Worm (Caenorhabditis elegans) whole organism, midembryonic: ENCODE results near the gene nxf-1.

Experiments used
- T22C8.4 ChIP-seq: fragments of 200-800 bp; sonication (Bioruptor generic); IDR thresholded peaks from 2 replicates; pipeline ENCODE4 v1.3.6; 2022; ENCODE audit warnings: missing genetic modification characterization, missing compliant biosample characterization
- cog-1 ChIP-seq: sonication (generic microtip); optimal IDR thresholded peaks from 2 replicates; lab custom pipeline; 2016; ENCODE audit warnings: missing genetic modification characterization, missing compliant biosample characterization
- flt-1 ChIP-seq: fragments of 200-800 bp; sonication (Bioruptor generic); IDR thresholded peaks from 2 replicates; pipeline ENCODE4 v1.3.6; 2022; ENCODE audit warnings: missing genetic modification characterization, missing compliant biosample characterization
- klf-2 ChIP-seq: fragments of 200-800 bp; sonication (Bioruptor generic); conservative IDR thresholded peaks from 2 replicates; pipeline ENCODE4 v1.3.6; 2022; ENCODE audit warnings: missing genetic modification reagents, missing genetic modification characterization, missing compliant biosample characterization
- med-1 ChIP-seq: sonication (generic microtip); optimal IDR thresholded peaks from 2 replicates; lab custom pipeline; 2017; ENCODE audit warnings: missing genetic modification characterization, mild to moderate bottlenecking, missing compliant biosample characterization, antibody characterized with exemption, missing genetic modification reagents; ENCODE audit not compliant: insufficient read depth
- ref-1 ChIP-seq: fragments of 200-800 bp; sonication (Bioruptor generic); conservative IDR thresholded peaks from 2 replicates; pipeline ENCODE4 v1.3.6; 2022; ENCODE audit warnings: missing genetic modification reagents, missing genetic modification characterization, missing compliant biosample characterization
- tab-1 ChIP-seq: fragments of 200-800 bp; sonication (Bioruptor generic); IDR thresholded peaks from 2 replicates; pipeline ENCODE4 v1.3.6; 2022; ENCODE audit warnings: missing genetic modification characterization, missing compliant biosample characterization
- ztf-23 ChIP-seq: fragments of 200-800 bp; sonication (Bioruptor generic); IDR thresholded peaks from 2 replicates; pipeline ENCODE4 v1.3.6; 2022; ENCODE audit warnings: missing genetic modification reagents, missing genetic modification characterization, missing compliant biosample characterization
- ztf-29 ChIP-seq: fragments of 200-800 bp; sonication (Bioruptor generic); IDR thresholded peaks from 2 replicates; pipeline ENCODE4 v1.3.6; 2022; ENCODE audit warnings: missing genetic modification reagents, missing genetic modification characterization, missing compliant biosample characterization

DNA sequence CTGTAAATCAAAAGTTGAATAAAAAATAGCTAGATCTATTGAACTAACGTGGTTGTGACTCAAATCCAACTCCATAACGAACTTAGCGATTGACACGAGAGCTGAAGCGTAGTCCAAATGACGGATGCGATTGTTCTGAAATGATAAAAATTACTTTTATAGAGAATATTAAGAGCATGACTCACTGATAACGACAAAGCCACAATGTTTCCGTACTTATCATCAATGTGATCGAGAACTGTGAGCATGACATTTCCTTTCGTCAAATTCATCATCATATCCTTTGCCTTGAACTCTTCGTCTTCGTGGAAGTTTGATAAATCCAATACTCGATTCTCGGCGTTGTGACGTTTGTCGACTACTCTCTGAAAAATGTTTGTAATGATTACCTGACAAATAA, 782 bp downstream of the nxf-1 start:
- TF ChIP-seq ztf-29 (GFP tag; lab: Robert Waterston, UW) (no peak), tab-1 (GFP tag; lab: Robert Waterston, UW) (no peak), med-1 (GFP tag; lab: Kevin White, UChicago) (no peak), cog-1 (tag; lab: Kevin White, UChicago) (no peak), klf-2 (GFP tag; lab: Robert Waterston, UW) (no peak), T22C8.4 (GFP tag; lab: Robert Waterston, UW) (no peak), ztf-23 (GFP tag; lab: Robert Waterston, UW) (no peak), flt-1 (no peak), ref-1 (GFP tag; lab: Robert Waterston, UW) (no peak)
